Fruit fly (Drosophila melanogaster) whole organism, wandering third instar larva: Measurements from ENCODE around the gene Hs2st.

ENCODE experiments used
- Abd-B ChIP-seq: fragments of >200 bp; optimal IDR thresholded peaks from 2 replicates; lab custom pipeline; 2017; ENCODE audit warnings: missing biosample characterization, missing genetic modification characterization
- CG32264 ChIP-seq: fragments of 200-800 bp; sonication (Bioruptor generic); optimal IDR thresholded peaks from 2 replicates; lab custom pipeline; 2016; ENCODE audit warnings: missing biosample characterization, missing genetic modification characterization
- CG9705 ChIP-seq: fragments of 200-800 bp; sonication (Bioruptor generic); optimal IDR thresholded peaks from 2 replicates; lab custom pipeline; 2018; ENCODE audit warnings: missing biosample characterization, mild to moderate bottlenecking, missing genetic modification characterization
- Dfd ChIP-seq: fragments of >200 bp; optimal IDR thresholded peaks from 2 replicates; lab custom pipeline; 2017; ENCODE audit warnings: missing biosample characterization, missing genetic modification characterization
- Dif ChIP-seq: fragments of 200-275, 200-300 bp; sonication (Bioruptor generic); optimal IDR thresholded peaks from 2 replicates; lab custom pipeline; 2018; ENCODE audit warnings: missing biosample characterization, missing genetic modification characterization; ENCODE audit not compliant: partially characterized antibody
- GATAd ChIP-seq: sonication (Bioruptor generic); optimal IDR thresholded peaks from 2 replicates; lab custom pipeline; 2016; ENCODE audit warnings: missing biosample characterization, missing genetic modification characterization
- HLH106 ChIP-seq: fragments of 200-800 bp; optimal IDR thresholded peaks from 3 replicates; lab custom pipeline; 2019; ENCODE audit warnings: missing biosample characterization, mild to moderate bottlenecking, missing genetic modification characterization, moderate library complexity
- Hnf4 ChIP-seq: fragments of 200-800 bp; sonication (Bioruptor generic); optimal IDR thresholded peaks from 2 replicates; lab custom pipeline; 2016; ENCODE audit warnings: missing biosample characterization, mild to moderate bottlenecking, missing genetic modification characterization
- Hr78 ChIP-seq: fragments of >200 bp; optimal IDR thresholded peaks from 2 replicates; lab custom pipeline; 2017; ENCODE audit warnings: missing biosample characterization, missing genetic modification characterization
- Hr83 ChIP-seq: fragments of 200-300 bp; sonication (Bioruptor generic); optimal IDR thresholded peaks from 2 replicates; lab custom pipeline; 2016; ENCODE audit warnings: missing biosample characterization, mild to moderate bottlenecking, missing genetic modification characterization, moderate library complexity; ENCODE audit not compliant: poor library complexity, severe bottlenecking
- Jra ChIP-seq: sonication (Bioruptor generic); optimal IDR thresholded peaks from 2 replicates; lab custom pipeline; 2016; ENCODE audit warnings: missing biosample characterization, missing genetic modification characterization
- N ChIP-seq: fragments of >200 bp; optimal IDR thresholded peaks from 2 replicates; lab custom pipeline; 2018; ENCODE audit warnings: missing biosample characterization, missing external identifiers, missing genetic modification characterization
- OdsH ChIP-seq: fragments of 200-800 bp; sonication (Bioruptor generic); optimal IDR thresholded peaks from 2 replicates; lab custom pipeline; 2016; ENCODE audit warnings: missing biosample characterization, mild to moderate bottlenecking, missing genetic modification characterization
- Sp1 ChIP-seq: fragments of 200-800 bp; sonication (Bioruptor generic); optimal IDR thresholded peaks from 3 replicates; lab custom pipeline; 2019; ENCODE audit warnings: missing biosample characterization, mild to moderate bottlenecking, missing genetic modification characterization, moderate library complexity
- Vsx2 ChIP-seq: fragments of 200-300, 225-300 bp; sonication (Bioruptor generic); optimal IDR thresholded peaks from 2 replicates; lab custom pipeline; 2018; ENCODE audit warnings: missing biosample characterization, missing genetic modification characterization; ENCODE audit not compliant: partially characterized antibody
- br ChIP-seq: fragments of 200-800 bp; sonication (Bioruptor generic); optimal IDR thresholded peaks from 2 replicates; lab custom pipeline; 2016; ENCODE audit warnings: missing biosample characterization, missing genetic modification characterization
- brk ChIP-seq: fragments of 200-800 bp; sonication (Bioruptor generic); optimal IDR thresholded peaks from 2 replicates; lab custom pipeline; 2016; ENCODE audit warnings: missing biosample characterization, mild to moderate bottlenecking, missing genetic modification characterization
- dl ChIP-seq, 2 experiments: fragments of 175-275, 200-275 bp in 1 of 2; fragments of 200-275 bp in 1 of 2; sonication (Bioruptor generic); optimal IDR thresholded peaks; lab custom pipeline; 2018; ENCODE audit warnings: mild to moderate bottlenecking in 2 of 2, missing biosample characterization in 2 of 2, missing genetic modification characterization in 2 of 2, moderate library complexity in 2 of 2; ENCODE audit not compliant: partially characterized antibody in 2 of 2, insufficient read depth in 1 of 2
- dmrt93B ChIP-seq: fragments of 200-800 bp; sonication (Bioruptor generic); optimal IDR thresholded peaks from 2 replicates; lab custom pipeline; 2018; ENCODE audit warnings: missing biosample characterization, mild to moderate bottlenecking, missing genetic modification characterization
- dsf ChIP-seq: sonication (Bioruptor generic); optimal IDR thresholded peaks from 2 replicates; lab custom pipeline; 2016; ENCODE audit warnings: missing biosample characterization, missing genetic modification characterization, borderline replicate concordance
- ey ChIP-seq: fragments of 200-800 bp; sonication (Bioruptor generic); optimal IDR thresholded peaks from 2 replicates; lab custom pipeline; 2016; ENCODE audit warnings: missing biosample characterization, missing genetic modification characterization
- foxo ChIP-seq, 2 experiments: fragments of 200-800 bp; sonication (Bioruptor generic); optimal IDR thresholded peaks; 2 replicates in 1 of 2; 3 replicates in 1 of 2; lab custom pipeline; 2016 to 2017; ENCODE audit warnings: missing biosample characterization in 2 of 2, missing genetic modification characterization in 2 of 2
- fru ChIP-seq: fragments of 200-800 bp; sonication (Bioruptor generic); optimal IDR thresholded peaks from 3 replicates; lab custom pipeline; 2016; ENCODE audit warnings: missing biosample characterization, mild to moderate bottlenecking, missing genetic modification characterization
- h ChIP-seq: fragments of 200-800 bp; sonication (Bioruptor generic); optimal IDR thresholded peaks from 3 replicates; lab custom pipeline; 2016; ENCODE audit warnings: missing biosample characterization, mild to moderate bottlenecking, missing genetic modification characterization
- jim ChIP-seq: fragments of 175-275, 200-325 bp; sonication (Bioruptor generic); optimal IDR thresholded peaks from 2 replicates; lab custom pipeline; 2016; ENCODE audit warnings: missing biosample characterization, mild to moderate bottlenecking, missing genetic modification characterization
- psq ChIP-seq: fragments of 200-800 bp; sonication (Bioruptor generic); optimal IDR thresholded peaks from 3 replicates; lab custom pipeline; 2017; ENCODE audit warnings: missing biosample characterization, mild to moderate bottlenecking, missing genetic modification characterization, moderate library complexity
- rgr ChIP-seq: fragments of 200-800 bp; sonication (Bioruptor generic); optimal IDR thresholded peaks from 3 replicates; lab custom pipeline; 2016; ENCODE audit warnings: missing biosample characterization, mild to moderate bottlenecking, missing genetic modification characterization
- sage ChIP-seq: fragments of 200-800 bp; sonication (Bioruptor generic); optimal IDR thresholded peaks from 2 replicates; lab custom pipeline; 2016; ENCODE audit warnings: missing biosample characterization, mild to moderate bottlenecking, missing genetic modification characterization
- sv ChIP-seq: fragments of 200-800 bp; sonication (Bioruptor generic); optimal IDR thresholded peaks from 3 replicates; lab custom pipeline; 2016; ENCODE audit warnings: missing biosample characterization, missing genetic modification characterization
- tai ChIP-seq: sonication (Bioruptor generic); optimal IDR thresholded peaks from 2 replicates; lab custom pipeline; 2016; ENCODE audit warnings: missing biosample characterization, missing genetic modification characterization
- usp ChIP-seq: fragments of >200 bp; optimal IDR thresholded peaks from 2 replicates; lab custom pipeline; 2017; ENCODE audit warnings: missing biosample characterization, missing genetic modification characterization
- woc ChIP-seq: sonication (Bioruptor generic); optimal IDR thresholded peaks from 2 replicates; lab custom pipeline; 2016; ENCODE audit warnings: missing biosample characterization, mild to moderate bottlenecking, missing genetic modification characterization

Gene Hs2st

dm6 chr2L:19426330-19426781, 18.2 kb downstream of the Hs2st start, which contains the start of gene Pax:
TSS of gene Pax (minus strand) at chr2L:19426596.
- TF ChIP-seq Hnf4 (GFP tag; lab: Kevin White, UChicago) (no peak), Hr83 (GFP tag; lab: Kevin White, UChicago) (peak; percentile 43), brk (GFP tag; lab: Kevin White, UChicago) (no peak), OdsH (no peak), ey (GFP tag; lab: Kevin White, UChicago) (no peak), Jra (peak; percentile 65), Abd-B (GFP tag; lab: Kevin White, UChicago) (no peak), Sp1 (GFP tag; lab: Kevin White, UChicago) (peak; percentile 43), Dif (peak; percentile 27), br (GFP tag; lab: Kevin White, UChicago) (no peak), sv (no peak)

- TF ChIP-seq dmrt93B (peak; percentile 21), rgr (GFP tag; lab: Kevin White, UChicago) (peak; percentile 68), woc (peak; percentile 30), dl (GFP tag; optimal IDR thresholded peaks at IDR 0.05; lab: Kevin White, UChicago; ENCODE audit: insufficient read depth in 1 of 2, partially characterized antibody in 2 of 2) (no peak), Dif (no peak), sage (peak; percentile 59), tai (GFP tag; lab: Kevin White, UChicago) (no peak), usp (GFP tag; lab: Kevin White, UChicago) (no peak), N (no peak), br (GFP tag; lab: Kevin White, UChicago) (peak; percentile 29), CG32264 (GFP tag; lab: Kevin White, UChicago) (peak; percentile 6), Vsx2 (GFP tag; lab: Kevin White, UChicago) (peak; percentile 81), CG9705 (no peak), h (peak; percentile 44), HLH106 (tag; lab: Kevin White, UChicago) (peak; percentile 69), psq (GFP tag; lab: Kevin White, UChicago) (peak; percentile 53), foxo (GFP tag; optimal IDR thresholded peaks at IDR 0.05; lab: Kevin White, UChicago) (peak in 1 of 2 experiments; percentile 73), ey (GFP tag; lab: Kevin White, UChicago) (peak; percentile 46), fru (GFP tag; lab: Kevin White, UChicago) (peak; percentile 65), dsf (no peak), OdsH (peak; percentile 58), Sp1 (GFP tag; lab: Kevin White, UChicago) (peak; percentile 40), sv (peak; percentile 94), brk (GFP tag; lab: Kevin White, UChicago) (peak; percentile 70)
- TF ChIP-seq, all 38 proteins: peak for 17
Measured at dm6 chr2L:19425765-19426329, 18.7 kb downstream of the Hs2st start.

- TF ChIP-seq Jra, result no peak
- TF ChIP-seq foxo (GFP tag; optimal IDR thresholded peaks at IDR 0.05; lab: Kevin White, UChicago), result no peak
- no peak for TF ChIP-seq Hr78
- TF ChIP-seq dl (GFP tag; optimal IDR thresholded peaks at IDR 0.05; lab: Kevin White, UChicago; ENCODE audit: insufficient read depth in 1 of 2, partially characterized antibody in 2 of 2), result no peak
- TF ChIP-seq OdsH, result no peak
- TF ChIP-seq ey (GFP tag; lab: Kevin White, UChicago), result no peak
- TF ChIP-seq h, result peak; percentile 5
- TF ChIP-seq Abd-B (GFP tag; lab: Kevin White, UChicago), result no peak
- TF ChIP-seq CG9705, result no peak
- TF ChIP-seq Hr83 (GFP tag; lab: Kevin White, UChicago), result peak; percentile 28
- TF ChIP-seq tai (GFP tag; lab: Kevin White, UChicago), result no peak
- TF ChIP-seq br (GFP tag; lab: Kevin White, UChicago), result no peak
- no peak for TF ChIP-seq dsf
- TF ChIP-seq Dfd (GFP tag; lab: Kevin White, UChicago), result no peak
- TF ChIP-seq GATAd (GFP tag; lab: Kevin White, UChicago), result no peak
- TF ChIP-seq Dif, result no peak
- TF ChIP-seq Sp1 (GFP tag; lab: Kevin White, UChicago), result no peak
- TF ChIP-seq, all 38 proteins: peak for 2
Measured at dm6 chr2L:19425105-19425504, 19.4 kb downstream of the Hs2st start.

- no peak for TF ChIP-seq Dfd (GFP tag; lab: Kevin White, UChicago)
- no peak for TF ChIP-seq dmrt93B
- no peak for TF ChIP-seq Sp1 (GFP tag; lab: Kevin White, UChicago)
- no peak for TF ChIP-seq jim (GFP tag; lab: Kevin White, UChicago)
- TF ChIP-seq Hnf4 (GFP tag; lab: Kevin White, UChicago), result no peak
- no peak for TF ChIP-seq Jra
- TF ChIP-seq fru (GFP tag; lab: Kevin White, UChicago), result no peak
- no peak for TF ChIP-seq dsf
- TF ChIP-seq HLH106 (tag; lab: Kevin White, UChicago), result no peak
- no peak for TF ChIP-seq psq (GFP tag; lab: Kevin White, UChicago)
- no peak for TF ChIP-seq rgr (GFP tag; lab: Kevin White, UChicago)
- TF ChIP-seq sv, result no peak
- TF ChIP-seq Vsx2 (GFP tag; lab: Kevin White, UChicago), result no peak
- no peak for TF ChIP-seq CG9705
Measured at dm6 chr2L:19424307-19424902, 20.1 kb downstream of the Hs2st start.
